Comparison of ENCODE assay signal across 3 fruit fly cellular contexts in genomic region chr2L:3123562-3124345, dm6.
TF ChIP-seq lines count a peak whose summit lies in the region.

No protein-coding gene starts in this region.

- no peak for TF ChIP-seq CTCF in whole organism, embryonic (GFP tag; optimal IDR thresholded peaks at IDR 0.05; lab: Kevin White, UChicago)

TF ChIP-seq in whole organism, embryonic, 481 proteins besides CTCF, POLR2A, EP300 and RAD21 (continues in another document):
- TF ChIP-seq scrt (GFP tag; optimal IDR thresholded peaks at IDR 0.05; lab: Kevin White, UChicago) (no peak), CG3726 (GFP tag; IDR thresholded peaks at IDR 0.05; lab: Robert Waterston, UW) (no peak), CG10431 (GFP tag; optimal IDR thresholded peaks at IDR 0.05; lab: Kevin White, UChicago) (no peak), CG6765 (GFP tag; optimal IDR thresholded peaks at IDR 0.05; lab: Kevin White, UChicago) (no peak), crp (GFP tag; optimal IDR thresholded peaks at IDR 0.05; lab: Kevin White, UChicago) (no peak), CG6791 (GFP tag; IDR thresholded peaks at IDR 0.05; lab: Robert Waterston, UW; ENCODE audit: partially characterized antibody) (no peak), CG7372 (GFP tag; IDR thresholded peaks at IDR 0.05; lab: Robert Waterston, UW) (no peak), CG11696 (GFP tag; IDR thresholded peaks at IDR 0.05; lab: Robert Waterston, UW) (no peak), vvl (GFP tag; IDR thresholded peaks at IDR 0.05; lab: Robert Waterston, UW) (no peak), CG12219 (GFP tag; optimal IDR thresholded peaks at IDR 0.05; lab: Kevin White, UChicago) (no peak), otp (GFP tag; IDR thresholded peaks at IDR 0.05; lab: Robert Waterston, UW) (peak; percentile 4; the same call in 1 of the 3 replicates), CG30403 (GFP tag; optimal IDR thresholded peaks at IDR 0.05; lab: Kevin White, UChicago) (no peak), CG4404 (GFP tag; IDR thresholded peaks at IDR 0.05; lab: Robert Waterston, UW) (no peak), dmrt11E (tag; optimal IDR thresholded peaks at IDR 0.05; lab: Kevin White, UChicago) (no peak), Max (GFP tag; optimal IDR thresholded peaks at IDR 0.05; lab: Kevin White, UChicago) (no peak), CG4424 (GFP tag; optimal IDR thresholded peaks at IDR 0.05; lab: Kevin White, UChicago) (no peak), odd (GFP tag; optimal IDR thresholded peaks at IDR 0.05; lab: Kevin White, UChicago) (no peak), tap (tag; optimal IDR thresholded peaks at IDR 0.05; lab: Kevin White, UChicago) (no peak), CG14710 (tag; optimal IDR thresholded peaks at IDR 0.05; lab: Kevin White, UChicago) (no peak), nom (GFP tag; optimal IDR thresholded peaks at IDR 0.05; lab: Kevin White, UChicago) (no peak), CG16863 (GFP tag; optimal IDR thresholded peaks at IDR 0.05; lab: Kevin White, UChicago) (no peak), luna (GFP tag; optimal IDR thresholded peaks at IDR 0.05; lab: Kevin White, UChicago) (no peak), Doc2 (GFP tag; IDR thresholded peaks at IDR 0.05; lab: Robert Waterston, UW) (no peak), D19B (GFP tag; optimal IDR thresholded peaks at IDR 0.05; lab: Kevin White, UChicago) (no peak), E2f2 (GFP tag; IDR thresholded peaks at IDR 0.05; lab: Robert Waterston, UW) (no peak), pzg (GFP tag; optimal IDR thresholded peaks at IDR 0.05; lab: Kevin White, UChicago) (no peak), CG2712 (tag; optimal IDR thresholded peaks at IDR 0.05; lab: Kevin White, UChicago) (no peak), crol (GFP tag; IDR thresholded peaks at IDR 0.05; lab: Robert Waterston, UW) (peak; percentile 56), stc (GFP tag; IDR thresholded peaks at IDR 0.05; lab: Robert Waterston, UW) (no peak), CG4707 (GFP tag; optimal IDR thresholded peaks at IDR 0.05; lab: Kevin White, UChicago) (no peak), CG15696 (tag; optimal IDR thresholded peaks at IDR 0.05; lab: Kevin White, UChicago) (no peak), CG7786 (GFP tag; optimal IDR thresholded peaks at IDR 0.05; lab: Kevin White, UChicago) (no peak)

TF ChIP-seq in whole organism, prepupa, 60 proteins besides CTCF, POLR2A, EP300 and RAD21:
- peak; percentile 5 for TF ChIP-seq svp (GFP tag; lab: Kevin White, UChicago)
- no peak for TF ChIP-seq CG8319 (GFP tag; optimal IDR thresholded peaks at IDR 0.05; lab: Kevin White, UChicago)
TF ChIP-seq in whole organism, prepupa: peak in this region for 1.

TF ChIP-seq in whole organism, wandering third instar larva, 38 proteins besides CTCF, POLR2A, EP300 and RAD21:
- TF ChIP-seq Vsx2 (GFP tag; optimal IDR thresholded peaks at IDR 0.05; lab: Kevin White, UChicago; ENCODE audit: partially characterized antibody) (no peak), Dfd (GFP tag; optimal IDR thresholded peaks at IDR 0.05; lab: Kevin White, UChicago) (peak; percentile 55), lola (GFP tag; optimal IDR thresholded peaks at IDR 0.05; lab: Kevin White, UChicago) (no peak), sv (GFP tag; optimal IDR thresholded peaks at IDR 0.05; lab: Kevin White, UChicago) (no peak)
